Fruit fly (Drosophila melanogaster): Measurements from ENCODE around the gene Nf-YB.

Nf-YB gene

dm6 chr2L:19763773-19764580, 28.1 kb downstream of the Nf-YB start, which contains the start of gene fbp:
fbp (minus strand) TSS chr2L:19764136.
- peak in 1 of 2 experiments; percentile 3 for TF ChIP-seq dl (GFP tag; optimal IDR thresholded peaks at IDR 0.05; ENCODE audit: insufficient read depth in 1 of 2, partially characterized antibody in 2 of 2)
- peak; percentile 39 for TF ChIP-seq sv (GFP tag; optimal IDR thresholded peaks at IDR 0.05)
- TF ChIP-seq foxo (GFP tag; optimal IDR thresholded peaks at IDR 0.05) = peak in 1 of 2 experiments; percentile 78
- TF ChIP-seq lola (GFP tag; optimal IDR thresholded peaks at IDR 0.05) = no peak
- no peak for TF ChIP-seq brk (GFP tag; optimal IDR thresholded peaks at IDR 0.05)
- TF ChIP-seq Hr78 (GFP tag; optimal IDR thresholded peaks at IDR 0.05) = no peak
- no peak for TF ChIP-seq Vsx2 (GFP tag; optimal IDR thresholded peaks at IDR 0.05; ENCODE audit: partially characterized antibody)
- TF ChIP-seq Hr83 (GFP tag; optimal IDR thresholded peaks at IDR 0.05; ENCODE audit: poor library complexity, severe bottlenecking) = peak; percentile 49
- peak; percentile 79 for TF ChIP-seq psq (GFP tag; optimal IDR thresholded peaks at IDR 0.05)
- TF ChIP-seq Hnf4 (GFP tag; optimal IDR thresholded peaks at IDR 0.05) = peak; percentile 31
- no peak for TF ChIP-seq CG9705 (GFP tag; optimal IDR thresholded peaks at IDR 0.05)
- no peak for TF ChIP-seq CG32264 (GFP tag; optimal IDR thresholded peaks at IDR 0.05)
- TF ChIP-seq Sp1 (GFP tag; optimal IDR thresholded peaks at IDR 0.05) = peak; percentile 82
- TF ChIP-seq Mio (GFP tag; optimal IDR thresholded peaks at IDR 0.05) = no peak
- no peak for TF ChIP-seq tai (GFP tag; optimal IDR thresholded peaks at IDR 0.05)
- no peak for TF ChIP-seq Rel (GFP tag; optimal IDR thresholded peaks at IDR 0.05)
- peak; percentile 46 for TF ChIP-seq Rel (tag; optimal IDR thresholded peaks at IDR 0.05)
- TF ChIP-seq rgr (GFP tag; optimal IDR thresholded peaks at IDR 0.05) = peak; percentile 71
- TF ChIP-seq woc (GFP tag; optimal IDR thresholded peaks at IDR 0.05) = peak; percentile 53
- peak; percentile 74 for TF ChIP-seq dmrt93B (GFP tag; optimal IDR thresholded peaks at IDR 0.05)
- no peak for TF ChIP-seq Dif (GFP tag; optimal IDR thresholded peaks at IDR 0.05; ENCODE audit: partially characterized antibody)
- no peak for TF ChIP-seq sage (GFP tag; optimal IDR thresholded peaks at IDR 0.05)
- peak; percentile 45 for TF ChIP-seq h (GFP tag; optimal IDR thresholded peaks at IDR 0.05)
- TF ChIP-seq Dfd (GFP tag; optimal IDR thresholded peaks at IDR 0.05) = no peak
- TF ChIP-seq N (GFP tag; optimal IDR thresholded peaks at IDR 0.05) = no peak
- no peak for TF ChIP-seq usp (GFP tag; optimal IDR thresholded peaks at IDR 0.05)
- TF ChIP-seq Jra (GFP tag; optimal IDR thresholded peaks at IDR 0.05) = no peak
- no peak for TF ChIP-seq Myc (optimal IDR thresholded peaks at IDR 0.05)
- TF ChIP-seq GATAd (GFP tag; optimal IDR thresholded peaks at IDR 0.05) = no peak
- TF ChIP-seq pan (optimal IDR thresholded peaks at IDR 0.05) = no peak
- no peak for TF ChIP-seq CrebA (GFP tag; optimal IDR thresholded peaks at IDR 0.05; ENCODE audit: borderline replicate concordance)
- peak; percentile 16 for TF ChIP-seq ey (GFP tag; optimal IDR thresholded peaks at IDR 0.05)
- peak; percentile 27 for TF ChIP-seq fru (GFP tag; optimal IDR thresholded peaks at IDR 0.05)
- peak; percentile 54 for TF ChIP-seq jim (GFP tag; optimal IDR thresholded peaks at IDR 0.05)
- TF ChIP-seq br (GFP tag; optimal IDR thresholded peaks at IDR 0.05) = no peak
- peak; percentile 72 for TF ChIP-seq HLH106 (tag; optimal IDR thresholded peaks at IDR 0.05)
- no peak for TF ChIP-seq dsf (GFP tag; optimal IDR thresholded peaks at IDR 0.05; ENCODE audit: borderline replicate concordance)
- peak; percentile 71 for TF ChIP-seq OdsH (GFP tag; optimal IDR thresholded peaks at IDR 0.05)
- no peak for TF ChIP-seq Abd-B (GFP tag; optimal IDR thresholded peaks at IDR 0.05)

- no peak for TF ChIP-seq Sp1 (GFP tag; optimal IDR thresholded peaks at IDR 0.05)
- no peak for TF ChIP-seq jim (GFP tag; optimal IDR thresholded peaks at IDR 0.05)
- TF ChIP-seq dl (GFP tag; optimal IDR thresholded peaks at IDR 0.05; ENCODE audit: insufficient read depth in 1 of 2, partially characterized antibody in 2 of 2) = peak; percentile 0 to 77
- no peak for TF ChIP-seq HLH106 (tag; optimal IDR thresholded peaks at IDR 0.05)
- peak; percentile 83 for TF ChIP-seq Dif (GFP tag; optimal IDR thresholded peaks at IDR 0.05; ENCODE audit: partially characterized antibody)
- no peak for TF ChIP-seq Myc (optimal IDR thresholded peaks at IDR 0.05)
- no peak for TF ChIP-seq CG9705 (GFP tag; optimal IDR thresholded peaks at IDR 0.05)
These were observed 28.8 kb downstream of the Nf-YB start for dm6 chr2L:19764581-19765136.

Measured in whole organism, wandering third instar larva.